Worm (Caenorhabditis elegans) whole organism, L4/young adult: Measurements from ENCODE around the gene T15B7.14.

Experiments used
- W03F9.2 ChIP-seq: fragments of 150-350 bp; optimal IDR thresholded peaks from 2 replicates; lab custom pipeline; 2014; ENCODE audit warnings: missing biosample characterization, missing genetic modification characterization
- dao-5 ChIP-seq: sonication (generic microtip); optimal IDR thresholded peaks from 2 replicates; lab custom pipeline; 2016; ENCODE audit warnings: missing genotype, missing genetic modification characterization, moderate library complexity, missing compliant biosample characterization
- him-1 ChIP-seq: sonication (generic microtip); optimal IDR thresholded peaks from 2 replicates; lab custom pipeline; 2016; ENCODE audit warnings: missing genotype, missing genetic modification reagents, missing genetic modification characterization, missing compliant biosample characterization

DNA sequence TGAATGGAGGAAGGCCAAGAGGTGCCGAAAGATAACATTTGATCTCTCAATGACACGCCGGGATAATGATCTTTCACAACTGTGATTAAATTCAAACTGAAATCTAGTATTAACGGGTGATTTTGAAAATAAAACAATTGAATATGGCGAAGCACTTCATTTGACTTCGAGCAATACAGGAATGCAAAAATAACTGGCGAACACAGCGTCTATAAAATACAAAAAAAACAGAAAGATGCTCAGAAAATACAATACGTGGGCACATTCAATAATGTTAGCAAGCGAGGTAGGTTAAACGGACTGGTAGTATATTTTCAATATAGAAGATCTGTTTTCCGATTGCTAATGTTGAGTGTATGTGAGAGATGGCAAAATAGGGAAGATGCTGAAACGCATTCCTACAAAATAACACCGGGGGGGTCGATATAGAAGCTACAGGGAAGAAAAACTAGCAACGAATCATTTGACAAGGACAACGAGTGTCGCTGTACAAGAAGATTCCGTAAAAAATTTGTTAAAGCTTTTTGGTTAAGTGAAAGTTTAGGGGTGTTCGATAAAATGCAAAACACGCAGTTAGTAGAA lies 52.0 kb downstream of the T15B7.14 start:
- TF ChIP-seq dao-5 (tag; lab: Kevin White, UChicago) = no peak
- no peak for TF ChIP-seq him-1
- TF ChIP-seq W03F9.2 (tag; lab: Kevin White, UChicago) = no peak
